Worm (Caenorhabditis elegans) whole organism, L1 larva: ENCODE data around the gene C45B2.1.
A peak's percentile ranks its signal among the peaks of the same experiment; 100 is the strongest.

ENCODE experiments used
- C16A3.4 ChIP-seq: fragments of 150-350 bp; optimal IDR thresholded peaks from 2 replicates; lab custom pipeline; 2014; ENCODE audit warnings: missing biosample characterization, missing genetic modification characterization
- C34B4.2 ChIP-seq: sonication (generic microtip); optimal IDR thresholded peaks from 2 replicates; lab custom pipeline; 2017; ENCODE audit warnings: mild to moderate bottlenecking, missing genetic modification characterization, missing compliant biosample characterization
- Y116A8C.19 ChIP-seq: sonication (generic microtip); optimal IDR thresholded peaks from 2 replicates; lab custom pipeline; 2016; ENCODE audit warnings: missing compliant biosample characterization, missing genetic modification characterization, borderline replicate concordance
- aha-1 ChIP-seq: fragments of 150-350 bp; optimal IDR thresholded peaks from 2 replicates; lab custom pipeline; 2014; ENCODE audit warnings: missing biosample characterization, missing genetic modification characterization
- alr-1 ChIP-seq: fragments of 200-800 bp; sonication (Bioruptor generic); optimal IDR thresholded peaks from 2 replicates; lab custom pipeline; 2018; ENCODE audit warnings: borderline replicate concordance, mild to moderate bottlenecking, missing genetic modification characterization, missing compliant biosample characterization
- ama-1 ChIP-seq: fragments of 150-350 bp; optimal IDR thresholded peaks from 2 replicates; lab custom pipeline; 2014
- ceh-8 ChIP-seq: fragments of 200-800 bp; sonication (Bioruptor generic); optimal IDR thresholded peaks from 2 replicates; lab custom pipeline; 2018; ENCODE audit warnings: mild to moderate bottlenecking, missing genetic modification characterization, moderate library complexity, missing compliant biosample characterization
- ces-1 ChIP-seq: fragments of 150-350 bp; optimal IDR thresholded peaks from 2 replicates; lab custom pipeline; 2014; ENCODE audit warnings: missing biosample characterization, missing genetic modification reagents, missing genetic modification characterization
- dpl-1 ChIP-seq, 3 experiments: fragments of 150-350 bp in 2 of 3; sonication (generic microtip) in 1 of 3; optimal IDR thresholded peaks; 2 replicates each; lab custom pipeline; 2014 to 2017; ENCODE audit warnings: missing biosample characterization in 3 of 3, missing genetic modification characterization in 3 of 3, missing genetic modification reagents in 3 of 3
- dsc-1 ChIP-seq: sonication (generic microtip); optimal IDR thresholded peaks from 2 replicates; lab custom pipeline; 2016; ENCODE audit warnings: mild to moderate bottlenecking, missing genetic modification characterization, missing compliant biosample characterization
- efl-1 ChIP-seq, 4 experiments: fragments of 150-350 bp; optimal IDR thresholded peaks in 3 of 4; peaks in 1 of 4; 1 replicate in 1 of 4; 2 replicates in 3 of 4; lab custom pipeline; 2014; ENCODE audit warnings: missing biosample characterization in 2 of 4, missing genetic modification characterization in 2 of 4, missing genetic modification reagents in 2 of 4
- egl-27 ChIP-seq, 2 experiments: fragments of 150-350 bp in 1 of 2; sonication (generic microtip); optimal IDR thresholded peaks; 3 replicates each; lab custom pipeline; 2017 to 2018; ENCODE audit warnings: missing biosample characterization in 2 of 2, missing genetic modification characterization in 2 of 2, missing genetic modification reagents in 2 of 2
- elt-2 ChIP-seq: sonication (generic microtip); optimal IDR thresholded peaks from 2 replicates; lab custom pipeline; 2016; ENCODE audit warnings: missing genetic modification characterization, mild to moderate bottlenecking, inconsistent platforms, missing compliant biosample characterization, missing genetic modification reagents
- elt-3 ChIP-seq, 6 experiments: fragments of 150-350 bp in 1 of 6; sonication (generic microtip); optimal IDR thresholded peaks; 2 replicates each; lab custom pipeline; 2017 to 2018; ENCODE audit warnings: missing biosample characterization in 6 of 6, missing genetic modification characterization in 6 of 6, inconsistent platforms in 1 of 6
- ets-5 ChIP-seq: fragments of 200-800 bp; sonication (Bioruptor generic); IDR thresholded peaks from 2 replicates; pipeline ENCODE4 v1.3.6; 2022; ENCODE audit warnings: missing genetic modification characterization, missing compliant biosample characterization
- fkh-4 ChIP-seq: sonication (generic microtip); optimal IDR thresholded peaks from 2 replicates; lab custom pipeline; 2016; ENCODE audit warnings: missing compliant biosample characterization, missing genetic modification characterization, borderline replicate concordance
- fkh-8 ChIP-seq: sonication (generic microtip); optimal IDR thresholded peaks from 2 replicates; lab custom pipeline; 2016; ENCODE audit warnings: mild to moderate bottlenecking, missing genetic modification characterization, missing compliant biosample characterization
- fos-1 ChIP-seq: fragments of 150-350 bp; optimal IDR thresholded peaks from 2 replicates; lab custom pipeline; 2014; ENCODE audit warnings: missing biosample characterization, missing genetic modification characterization
- grh-1 ChIP-seq: fragments of 200-800 bp; sonication (Bioruptor generic); IDR thresholded peaks from 2 replicates; pipeline ENCODE4 v1.3.6; 2022; ENCODE audit warnings: missing genetic modification reagents, missing genetic modification characterization, missing compliant biosample characterization
- lin-13 ChIP-seq: fragments of 150-350 bp; optimal IDR thresholded peaks from 2 replicates; lab custom pipeline; 2014; ENCODE audit warnings: missing biosample characterization, missing genetic modification reagents, missing genetic modification characterization
- lin-14 ChIP-seq: fragments of 200-800 bp; sonication (Bioruptor generic); optimal IDR thresholded peaks from 2 replicates; lab custom pipeline; 2018; ENCODE audit warnings: mild to moderate bottlenecking, missing genetic modification characterization, moderate library complexity, missing compliant biosample characterization
- lin-35 ChIP-seq, 2 experiments: fragments of 150-350 bp; optimal IDR thresholded peaks; 2 replicates each; lab custom pipeline; 2014; ENCODE audit warnings: missing biosample characterization in 2 of 2, missing genetic modification characterization in 2 of 2, missing genetic modification reagents in 2 of 2
- lin-39 ChIP-seq: fragments of 150-350 bp; optimal IDR thresholded peaks from 2 replicates; lab custom pipeline; 2014; ENCODE audit warnings: missing biosample characterization, missing genetic modification reagents, missing genetic modification characterization
- lir-3 ChIP-seq: sonication (generic microtip); optimal IDR thresholded peaks from 2 replicates; lab custom pipeline; 2016; ENCODE audit warnings: mild to moderate bottlenecking, missing genetic modification characterization, moderate library complexity, missing compliant biosample characterization; ENCODE audit not compliant: poor library complexity
- lsy-2 ChIP-seq, 2 experiments: fragments of 150-350 bp; optimal IDR thresholded peaks; 2 replicates each; lab custom pipeline; 2014; ENCODE audit warnings: missing biosample characterization in 2 of 2, missing genetic modification characterization in 2 of 2
- mab-9 ChIP-seq: fragments of 200-800 bp; sonication (Bioruptor generic); IDR thresholded peaks from 2 replicates; pipeline ENCODE4 v1.3.6; 2022; ENCODE audit warnings: missing genetic modification reagents, missing genetic modification characterization, missing compliant biosample characterization
- nhr-12 ChIP-seq: sonication (generic microtip); optimal IDR thresholded peaks from 2 replicates; lab custom pipeline; 2017; ENCODE audit warnings: missing biosample characterization, missing genetic modification characterization
- nhr-20 ChIP-seq: sonication (generic microtip); optimal IDR thresholded peaks from 2 replicates; lab custom pipeline; 2016; ENCODE audit warnings: mild to moderate bottlenecking, missing genetic modification characterization, missing compliant biosample characterization
- nhr-237 ChIP-seq: fragments of 150-350 bp; optimal IDR thresholded peaks from 2 replicates; lab custom pipeline; 2014; ENCODE audit warnings: missing biosample characterization, missing genetic modification characterization
- nhr-71 ChIP-seq: sonication (generic microtip); optimal IDR thresholded peaks from 2 replicates; lab custom pipeline; 2016; ENCODE audit warnings: mild to moderate bottlenecking, missing genetic modification characterization, moderate library complexity, missing compliant biosample characterization
- nhr-77 ChIP-seq: fragments of 150-350 bp; optimal IDR thresholded peaks from 2 replicates; lab custom pipeline; 2014; ENCODE audit warnings: missing biosample characterization, missing genetic modification characterization
- nhr-85 ChIP-seq: sonication (generic microtip); peaks from one replicate; lab custom pipeline; 2016; ENCODE audit warnings: missing genetic modification characterization, inconsistent platforms, missing compliant biosample characterization
- nhr-90 ChIP-seq: sonication (generic microtip); optimal IDR thresholded peaks from 2 replicates; lab custom pipeline; 2016; ENCODE audit warnings: mild to moderate bottlenecking, missing genetic modification characterization, missing compliant biosample characterization; ENCODE audit not compliant: poor library complexity
- pag-3 ChIP-seq: sonication (generic microtip); optimal IDR thresholded peaks from 2 replicates; lab custom pipeline; 2017; ENCODE audit warnings: missing genetic modification characterization, mild to moderate bottlenecking, missing compliant biosample characterization, antibody characterized with exemption, borderline replicate concordance; ENCODE audit not compliant: insufficient read depth
- pax-3 ChIP-seq: fragments of 200-800 bp; sonication (Bioruptor generic); optimal IDR thresholded peaks from 2 replicates; lab custom pipeline; 2018; ENCODE audit warnings: mild to moderate bottlenecking, missing genetic modification characterization, moderate library complexity, missing compliant biosample characterization
- pqm-1 ChIP-seq: sonication (generic microtip); optimal IDR thresholded peaks from 3 replicates; lab custom pipeline; 2017; ENCODE audit warnings: missing biosample characterization, missing genetic modification characterization
- rnt-1 ChIP-seq: sonication (generic microtip); optimal IDR thresholded peaks from 2 replicates; lab custom pipeline; 2016; ENCODE audit warnings: mild to moderate bottlenecking, missing genetic modification characterization, moderate library complexity, missing compliant biosample characterization
- sptf-1 ChIP-seq: fragments of 150-350 bp; optimal IDR thresholded peaks from 2 replicates; lab custom pipeline; 2014; ENCODE audit warnings: missing biosample characterization, missing genetic modification characterization
- swsn-7 ChIP-seq: sonication (generic microtip); optimal IDR thresholded peaks from 2 replicates; lab custom pipeline; 2016; ENCODE audit warnings: missing genetic modification characterization, missing compliant biosample characterization
- tbx-2 ChIP-seq: sonication (generic microtip); optimal IDR thresholded peaks from 2 replicates; lab custom pipeline; 2016; ENCODE audit warnings: missing genetic modification characterization, missing compliant biosample characterization
- tlp-1 ChIP-seq: fragments of 150-350 bp; optimal IDR thresholded peaks from 2 replicates; lab custom pipeline; 2014; ENCODE audit warnings: missing biosample characterization, missing genetic modification characterization
- zag-1 ChIP-seq: fragments of 150-350 bp; optimal IDR thresholded peaks from 2 replicates; lab custom pipeline; 2014; ENCODE audit warnings: missing biosample characterization, missing genetic modification characterization
- zip-4 ChIP-seq: fragments of 200-800 bp; sonication (Bioruptor generic); optimal IDR thresholded peaks from 2 replicates; lab custom pipeline; 2018; ENCODE audit warnings: mild to moderate bottlenecking, missing genetic modification characterization, moderate library complexity, missing compliant biosample characterization
- ztf-11 ChIP-seq, 2 experiments: sonication (generic microtip); optimal IDR thresholded peaks; 2 replicates each; lab custom pipeline; 2016 to 2017; ENCODE audit warnings: missing genetic modification characterization in 2 of 2, missing biosample characterization in 1 of 2, missing compliant biosample characterization in 1 of 2

C45B2.1 gene

ce11 chrX:6085824-6086223 is at the start of gene C45B2.1:
Gene C45B2.1 (plus strand): TSS chrX:6086124.
- TF ChIP-seq efl-1 (optimal IDR thresholded peaks at IDR 0.05; lab: Kevin White, UChicago): no peak
- no peak for TF ChIP-seq efl-1 (GFP tag; optimal IDR thresholded peaks at IDR 0.05 in 1 of 2; lab: Kevin White, UChicago)
- TF ChIP-seq lin-39 (tag; lab: Kevin White, UChicago): no peak
- no peak for TF ChIP-seq grh-1
- no peak for TF ChIP-seq ces-1 (GFP tag; lab: Kevin White, UChicago)
- no peak for TF ChIP-seq egl-27 (tag; optimal IDR thresholded peaks at IDR 0.05; lab: Kevin White, UChicago)
- TF ChIP-seq dpl-1 (GFP tag; optimal IDR thresholded peaks at IDR 0.05; lab: Kevin White, UChicago): no peak
- TF ChIP-seq nhr-90 (tag; lab: Kevin White, UChicago): no peak
- TF ChIP-seq ceh-8 (GFP tag; lab: Kevin White, UChicago): no peak
- no peak for TF ChIP-seq nhr-237 (tag; lab: Kevin White, UChicago)
- no peak for TF ChIP-seq ama-1 (lab: Kevin White, UChicago)
- no peak for TF ChIP-seq nhr-12 (tag; lab: Kevin White, UChicago)
- no peak for TF ChIP-seq swsn-7 (tag; lab: Kevin White, UChicago)
- no peak for TF ChIP-seq lir-3
- TF ChIP-seq lin-35 (GFP tag; optimal IDR thresholded peaks at IDR 0.05; lab: Kevin White, UChicago): no peak
- TF ChIP-seq ets-5 (GFP tag; lab: Robert Waterston, UW): no peak
- TF ChIP-seq pag-3 (tag; lab: Kevin White, UChicago): no peak

- no peak for TF ChIP-seq fkh-8 (tag; lab: Kevin White, UChicago)
- no peak for TF ChIP-seq pag-3 (tag; lab: Kevin White, UChicago)
- no peak for TF ChIP-seq mab-9 (GFP tag; lab: Robert Waterston, UW)
- TF ChIP-seq grh-1: no peak
- no peak for TF ChIP-seq aha-1
- no peak for TF ChIP-seq zip-4 (GFP tag; lab: Kevin White, UChicago)
- TF ChIP-seq elt-2 (tag; lab: Kevin White, UChicago): no peak
- no peak for TF ChIP-seq rnt-1
- TF ChIP-seq tbx-2 (tag; lab: Kevin White, UChicago): no peak
- TF ChIP-seq tlp-1 (tag; lab: Kevin White, UChicago): no peak
- no peak for TF ChIP-seq nhr-85 (tag; lab: Kevin White, UChicago)
- TF ChIP-seq lin-14 (GFP tag; lab: Kevin White, UChicago): no peak
- TF ChIP-seq ztf-11 (tag; optimal IDR thresholded peaks at IDR 0.05; lab: Kevin White, UChicago): no peak
- TF ChIP-seq Y116A8C.19: no peak
Observed at ce11 chrX:6039544-6039943, 46.4 kb upstream of the C45B2.1 start, which contains the start of gene hsp-25. Gene hsp-25 (minus strand): TSS chrX:6039644.

- no peak for TF ChIP-seq tlp-1 (tag; lab: Kevin White, UChicago)
- no peak for TF ChIP-seq lsy-2 (tag; optimal IDR thresholded peaks at IDR 0.05; lab: Kevin White, UChicago)
- TF ChIP-seq nhr-71 (tag; lab: Kevin White, UChicago): peak; percentile 36
- no peak for TF ChIP-seq pax-3 (tag; lab: Kevin White, UChicago)
- TF ChIP-seq ztf-11 (tag; optimal IDR thresholded peaks at IDR 0.05; lab: Kevin White, UChicago): no peak
- peak; percentile 55 for TF ChIP-seq dsc-1 (tag; lab: Kevin White, UChicago)
- TF ChIP-seq lin-13: no peak
- TF ChIP-seq pqm-1: no peak
- TF ChIP-seq alr-1: no peak
- peak; percentile 9 for TF ChIP-seq zag-1 (tag; lab: Kevin White, UChicago)
- peak; percentile 68 for TF ChIP-seq lin-14 (GFP tag; lab: Kevin White, UChicago)
- TF ChIP-seq fkh-4 (tag; lab: Kevin White, UChicago): peak; percentile 11
- peak in 2 of 6 experiments; percentile 16 to 51 for TF ChIP-seq elt-3 (tag; optimal IDR thresholded peaks at IDR 0.05; lab: Kevin White, UChicago)
- TF ChIP-seq nhr-20: peak; percentile 31
- TF ChIP-seq rnt-1: peak; percentile 35
- TF ChIP-seq lin-35 (GFP tag; optimal IDR thresholded peaks at IDR 0.05; lab: Kevin White, UChicago): no peak
- TF ChIP-seq nhr-77: no peak
- no peak for TF ChIP-seq mab-9 (GFP tag; lab: Robert Waterston, UW)
- no peak for TF ChIP-seq C34B4.2 (tag; lab: Kevin White, UChicago)
- no peak for TF ChIP-seq ets-5 (GFP tag; lab: Robert Waterston, UW)
- no peak for TF ChIP-seq C16A3.4
- no peak for TF ChIP-seq swsn-7 (tag; lab: Kevin White, UChicago)
- no peak for TF ChIP-seq zip-4 (GFP tag; lab: Kevin White, UChicago)
- no peak for TF ChIP-seq lin-39 (tag; lab: Kevin White, UChicago)
- TF ChIP-seq nhr-85 (tag; lab: Kevin White, UChicago): peak; percentile 51
- TF ChIP-seq nhr-237 (tag; lab: Kevin White, UChicago): no peak
- TF ChIP-seq fos-1 (tag; lab: Kevin White, UChicago): no peak
- no peak for TF ChIP-seq sptf-1 (tag; lab: Kevin White, UChicago)
- no peak for TF ChIP-seq Y116A8C.19
Observed at ce11 chrX:6040435-6041093, 45.4 kb upstream of the C45B2.1 start.
